Fruit fly (Drosophila melanogaster) whole organism, embryonic: Measurements from ENCODE around the gene Frmd5.
A peak's percentile ranks its signal among the peaks of the same experiment; 100 is the strongest.

Source experiments
- Asciz ChIP-seq: fragments of 200-800 bp; sonication (Bioruptor generic); optimal IDR thresholded peaks from 2 replicates; lab custom pipeline; 2017; ENCODE audit warnings: missing biosample characterization, mild to moderate bottlenecking, missing genetic modification characterization, missing genetic modification reagents
- CG10565 ChIP-seq: fragments of 200-800 bp; sonication (Bioruptor generic); optimal IDR thresholded peaks from 3 replicates; lab custom pipeline; 2016; ENCODE audit warnings: missing biosample characterization, mild to moderate bottlenecking, missing genetic modification characterization
- CG11085 ChIP-seq: fragments of 200-800 bp; sonication (Bioruptor generic); IDR thresholded peaks from 2 replicates; pipeline ENCODE4 v1.3.6; 2022; ENCODE audit warnings: missing biosample characterization, missing genetic modification characterization
- CG11398 ChIP-seq: fragments of 200-800 bp; sonication (Bioruptor generic); optimal IDR thresholded peaks from 2 replicates; lab custom pipeline; 2016; ENCODE audit warnings: missing biosample characterization, missing genetic modification characterization
- CG12071 ChIP-seq: fragments of 200-800 bp; sonication (Bioruptor generic); optimal IDR thresholded peaks from 3 replicates; lab custom pipeline; 2018; ENCODE audit warnings: missing biosample characterization, mild to moderate bottlenecking, missing genetic modification characterization
- CG12104 ChIP-seq: fragments of 200-800 bp; sonication (Bioruptor generic); optimal IDR thresholded peaks from 3 replicates; lab custom pipeline; 2016; ENCODE audit warnings: missing biosample characterization, missing genetic modification characterization
- CG12219 ChIP-seq: fragments of 200-800 bp; sonication (Bioruptor generic); optimal IDR thresholded peaks from 3 replicates; lab custom pipeline; 2018; ENCODE audit warnings: missing biosample characterization, mild to moderate bottlenecking, missing genetic modification characterization
- CG12659 ChIP-seq: fragments of 200-800 bp; sonication (Bioruptor generic); optimal IDR thresholded peaks from 3 replicates; lab custom pipeline; 2017; ENCODE audit warnings: mild to moderate bottlenecking, missing biosample characterization, missing genetic modification reagents, missing genetic modification characterization
- CG12942 ChIP-seq: fragments of 200-800 bp; sonication (Bioruptor generic); optimal IDR thresholded peaks from 3 replicates; lab custom pipeline; 2016; ENCODE audit warnings: missing biosample characterization, missing genetic modification characterization
- CG13775 ChIP-seq: fragments of 200-800 bp; sonication (Bioruptor generic); optimal IDR thresholded peaks from 3 replicates; lab custom pipeline; 2017; ENCODE audit warnings: missing biosample characterization, mild to moderate bottlenecking, missing genetic modification characterization
- CG1529 ChIP-seq: fragments of 200-800 bp; sonication (Bioruptor generic); optimal IDR thresholded peaks from 3 replicates; lab custom pipeline; 2018; ENCODE audit warnings: missing biosample characterization, missing genetic modification characterization
- CG15601 ChIP-seq: fragments of 200-800 bp; sonication (Bioruptor generic); optimal IDR thresholded peaks from 3 replicates; lab custom pipeline; 2019; ENCODE audit warnings: missing biosample characterization, mild to moderate bottlenecking, missing genetic modification characterization, moderate library complexity
- CG15696 ChIP-seq: fragments of 200-800 bp; sonication (Bioruptor generic); optimal IDR thresholded peaks from 2 replicates; lab custom pipeline; 2019; ENCODE audit warnings: missing biosample characterization, mild to moderate bottlenecking, missing genetic modification characterization, moderate library complexity
- CG16815 ChIP-seq: fragments of 200-800 bp; sonication (Bioruptor generic); optimal IDR thresholded peaks from 3 replicates; lab custom pipeline; 2017; ENCODE audit warnings: missing biosample characterization, mild to moderate bottlenecking, missing genetic modification characterization
- CG17829 ChIP-seq: fragments of 200-800 bp; optimal IDR thresholded peaks from 2 replicates; lab custom pipeline; 2019; ENCODE audit warnings: missing biosample characterization, mild to moderate bottlenecking, missing genetic modification characterization, moderate library complexity
- CG2120 ChIP-seq: fragments of 200-800 bp; sonication (Bioruptor generic); optimal IDR thresholded peaks from 3 replicates; lab custom pipeline; 2016; ENCODE audit warnings: missing biosample characterization, missing genetic modification characterization
- CG30020 ChIP-seq: fragments of 200-800 bp; optimal IDR thresholded peaks from 2 replicates; lab custom pipeline; 2019; ENCODE audit warnings: missing biosample characterization, mild to moderate bottlenecking, missing genetic modification characterization, moderate library complexity
- CG31365 ChIP-seq: fragments of 200-800 bp; sonication (Bioruptor generic); optimal IDR thresholded peaks from 2 replicates; lab custom pipeline; 2018; ENCODE audit warnings: missing biosample characterization, mild to moderate bottlenecking, missing genetic modification characterization
- CG3847 ChIP-seq: fragments of 200-800 bp; sonication (Bioruptor generic); IDR thresholded peaks from 2 replicates; pipeline ENCODE4 v1.3.6; 2022; ENCODE audit warnings: missing biosample characterization, missing genetic modification characterization
- CG6254 ChIP-seq: fragments of 200-800 bp; sonication (Bioruptor generic); optimal IDR thresholded peaks from 3 replicates; lab custom pipeline; 2017; ENCODE audit warnings: mild to moderate bottlenecking, missing biosample characterization, missing genetic modification reagents, missing genetic modification characterization
- CG6791 ChIP-seq: fragments of 200-800 bp; sonication (Bioruptor generic); IDR thresholded peaks from 3 replicates; pipeline ENCODE4 v1.3.6; 2022; ENCODE audit warnings: missing biosample characterization, missing genetic modification characterization; ENCODE audit not compliant: partially characterized antibody
- CG7745 ChIP-seq: fragments of 200-800 bp; sonication (Bioruptor generic); optimal IDR thresholded peaks from 2 replicates; lab custom pipeline; 2018; ENCODE audit warnings: missing biosample characterization, mild to moderate bottlenecking, missing genetic modification characterization, moderate library complexity
- CG7839 ChIP-seq: fragments of 200-800 bp; sonication (Bioruptor generic); optimal IDR thresholded peaks from 3 replicates; lab custom pipeline; 2018; ENCODE audit warnings: missing biosample characterization, mild to moderate bottlenecking, missing genetic modification characterization, moderate library complexity
- CG7928 ChIP-seq: fragments of 200-800 bp; sonication (Bioruptor generic); optimal IDR thresholded peaks from 2 replicates; lab custom pipeline; 2017; ENCODE audit warnings: missing biosample characterization, mild to moderate bottlenecking, missing genetic modification characterization
- CG8089 ChIP-seq: fragments of 200-800 bp; sonication (Bioruptor generic); optimal IDR thresholded peaks from 3 replicates; lab custom pipeline; 2016; ENCODE audit warnings: missing biosample characterization, missing genetic modification characterization
- CG9437 ChIP-seq: fragments of 200-800 bp; sonication (Bioruptor generic); optimal IDR thresholded peaks from 2 replicates; lab custom pipeline; 2018; ENCODE audit warnings: missing biosample characterization, mild to moderate bottlenecking, missing genetic modification characterization
- Dref ChIP-seq: fragments of 200-800 bp; sonication (Bioruptor generic); IDR thresholded peaks from 2 replicates; pipeline ENCODE4 v1.3.6; 2022; ENCODE audit warnings: missing biosample characterization, missing genetic modification characterization
- ERR ChIP-seq: fragments of 200-800 bp; sonication (Bioruptor generic); optimal IDR thresholded peaks from 2 replicates; lab custom pipeline; 2016; ENCODE audit warnings: missing biosample characterization, missing genetic modification characterization
- Fer2 ChIP-seq: fragments of 200-800 bp; sonication (Bioruptor generic); optimal IDR thresholded peaks from 2 replicates; lab custom pipeline; 2018; ENCODE audit warnings: missing biosample characterization, mild to moderate bottlenecking, missing genetic modification characterization, moderate library complexity
- Hmr ChIP-seq: fragments of 200-800 bp; sonication (Bioruptor generic); optimal IDR thresholded peaks from 3 replicates; lab custom pipeline; 2017; ENCODE audit warnings: mild to moderate bottlenecking, missing biosample characterization, missing genetic modification reagents, missing genetic modification characterization
- NFAT ChIP-seq: fragments of 200-800 bp; sonication (Bioruptor generic); IDR thresholded peaks from 2 replicates; pipeline ENCODE4 v1.3.6; 2022; ENCODE audit warnings: missing biosample characterization, missing genetic modification characterization
- NK7.1 ChIP-seq: fragments of 200-800 bp; sonication (Bioruptor generic); optimal IDR thresholded peaks from 3 replicates; lab custom pipeline; 2016; ENCODE audit warnings: missing biosample characterization, missing genetic modification characterization
- Nf-YC ChIP-seq: fragments of 200-800 bp; optimal IDR thresholded peaks from 3 replicates; lab custom pipeline; 2019; ENCODE audit warnings: missing biosample characterization, mild to moderate bottlenecking, missing genetic modification characterization, moderate library complexity
- NfI ChIP-seq: fragments of 200-800 bp; sonication (Bioruptor generic); optimal IDR thresholded peaks from 3 replicates; lab custom pipeline; 2018; ENCODE audit warnings: missing biosample characterization, mild to moderate bottlenecking, missing genetic modification characterization, moderate library complexity
- Rx ChIP-seq: fragments of 200-800 bp; sonication (Bioruptor generic); IDR thresholded peaks from 2 replicates; pipeline ENCODE4 v1.3.6; 2022; ENCODE audit warnings: missing biosample characterization, missing genetic modification characterization
- Sry-δ ChIP-seq: fragments of 200-800 bp; sonication (Bioruptor generic); optimal IDR thresholded peaks from 2 replicates; lab custom pipeline; 2016; ENCODE audit warnings: missing biosample characterization, missing genetic modification characterization
- Tbp ChIP-seq: fragments of >200 bp; optimal IDR thresholded peaks from 2 replicates; lab custom pipeline; 2018; ENCODE audit warnings: missing biosample characterization, missing genetic modification characterization
- dpn ChIP-seq, 2 experiments: fragments of 200-800 bp; sonication (Bioruptor generic); optimal IDR thresholded peaks; 3 replicates each; lab custom pipeline; 2016; ENCODE audit warnings: missing biosample characterization in 2 of 2, missing genetic modification characterization in 2 of 2
- dysf ChIP-seq: fragments of 200-800 bp; sonication (Bioruptor generic); IDR thresholded peaks from 3 replicates; pipeline ENCODE4 v1.3.6; 2022; ENCODE audit warnings: missing biosample characterization, missing genetic modification characterization
- fd3F ChIP-seq: fragments of 200-800 bp; sonication (Bioruptor generic); optimal IDR thresholded peaks from 2 replicates; lab custom pipeline; 2018; ENCODE audit warnings: missing biosample characterization, mild to moderate bottlenecking, missing genetic modification characterization, moderate library complexity
- fu2 ChIP-seq: fragments of 200-800 bp; sonication (Bioruptor generic); optimal IDR thresholded peaks from 2 replicates; lab custom pipeline; 2016; ENCODE audit warnings: missing biosample characterization, missing genetic modification characterization
- ind ChIP-seq: fragments of 200-800 bp; sonication (Bioruptor generic); optimal IDR thresholded peaks from 3 replicates; lab custom pipeline; 2016; ENCODE audit warnings: missing biosample characterization, missing genetic modification characterization
- kni ChIP-seq: fragments of 200-800 bp; sonication (Bioruptor generic); optimal IDR thresholded peaks from 3 replicates; lab custom pipeline; 2017; ENCODE audit warnings: mild to moderate bottlenecking, missing biosample characterization, missing genetic modification reagents, missing genetic modification characterization
- maf-S ChIP-seq: fragments of 200-800 bp; sonication (Bioruptor generic); optimal IDR thresholded peaks from 2 replicates; lab custom pipeline; 2016; ENCODE audit warnings: missing biosample characterization, missing genetic modification characterization
- nau ChIP-seq: fragments of 200-800 bp; sonication (Bioruptor generic); optimal IDR thresholded peaks from 3 replicates; lab custom pipeline; 2017; ENCODE audit warnings: missing biosample characterization, mild to moderate bottlenecking, missing genetic modification characterization, missing genetic modification reagents
- nerfin-2 ChIP-seq: fragments of 200-800 bp; sonication (Bioruptor generic); IDR thresholded peaks from 2 replicates; pipeline ENCODE4 v1.3.6; 2022; ENCODE audit warnings: missing biosample characterization, missing genetic modification characterization; ENCODE audit not compliant: partially characterized antibody
- pnt ChIP-seq: fragments of 200-800 bp; sonication (Bioruptor generic); optimal IDR thresholded peaks from 3 replicates; lab custom pipeline; 2016; ENCODE audit warnings: missing biosample characterization, missing genetic modification characterization
- psq ChIP-seq: fragments of 200-800 bp; sonication (Bioruptor generic); optimal IDR thresholded peaks from 2 replicates; lab custom pipeline; 2017; ENCODE audit warnings: missing biosample characterization, missing genetic modification characterization
- wor ChIP-seq: fragments of 200-800 bp; sonication (Bioruptor generic); IDR thresholded peaks from 2 replicates; pipeline ENCODE4 v1.3.6; 2022; ENCODE audit warnings: missing biosample characterization, missing genetic modification characterization
- zfh1 ChIP-seq: fragments of 200-800 bp; sonication (Bioruptor generic); IDR thresholded peaks from 3 replicates; pipeline ENCODE4 v1.3.6; 2022; ENCODE audit warnings: missing biosample characterization, missing genetic modification characterization
- zfh2 ChIP-seq: fragments of 200-800 bp; sonication (Bioruptor generic); optimal IDR thresholded peaks from 2 replicates; lab custom pipeline; 2016; ENCODE audit warnings: missing biosample characterization, missing genetic modification characterization

Frmd5 gene

DNA sequence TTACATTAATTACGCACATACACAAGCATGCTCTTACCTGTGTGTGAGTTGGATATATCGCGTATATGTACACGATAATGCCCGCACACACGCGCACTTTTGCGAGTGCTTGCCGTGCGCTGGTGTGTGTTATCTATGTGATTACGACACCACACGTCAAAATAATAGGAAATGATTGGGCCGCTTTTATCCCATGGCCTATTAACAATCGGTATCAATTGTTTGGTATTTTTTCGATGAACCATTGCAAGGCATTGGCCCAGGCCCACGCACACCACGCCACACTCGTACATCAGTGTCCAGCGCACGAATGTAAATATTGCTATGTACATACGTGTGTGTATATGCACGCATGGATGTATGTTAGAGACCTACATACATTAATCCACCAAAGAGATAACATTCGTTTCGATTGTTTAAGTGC, 9.4 kb upstream of the Frmd5 start:
- TF ChIP-seq CG8089 (GFP tag; lab: Kevin White, UChicago) (peak; percentile 55), CG11085 (GFP tag; lab: Robert Waterston, UW) (no peak), zfh1 (GFP tag; lab: Robert Waterston, UW) (no peak), CG3847 (GFP tag; lab: Robert Waterston, UW) (no peak), CG16815 (GFP tag; lab: Kevin White, UChicago) (no peak), wor (no peak), nau (GFP tag; lab: Kevin White, UChicago) (peak; percentile 85), CG7745 (tag; lab: Kevin White, UChicago) (peak; percentile 66), dysf (GFP tag; lab: Robert Waterston, UW) (no peak; the same call in 2 of the 3 replicates), NK7.1 (peak; percentile 34), CG12942 (peak; percentile 6), CG11398 (GFP tag; lab: Kevin White, UChicago) (peak; percentile 30), CG1529 (peak; percentile 62), CG17829 (peak; percentile 63), CG15601 (tag; lab: Kevin White, UChicago) (peak; percentile 77), Fer2 (peak; percentile 38), CG12659 (GFP tag; lab: Kevin White, UChicago) (peak; percentile 77), CG7928 (no peak), CG10565 (GFP tag; lab: Kevin White, UChicago) (no peak), fu2 (GFP tag; lab: Kevin White, UChicago) (peak; percentile 21), CG2120 (GFP tag; lab: Kevin White, UChicago) (peak; percentile 69), maf-S (peak; percentile 41), CG6791 (GFP tag; lab: Robert Waterston, UW) (no peak; the same call in 2 of the 3 replicates), CG13775 (peak; percentile 50), zfh2 (GFP tag; lab: Kevin White, UChicago) (peak; percentile 47), nerfin-2 (GFP tag; lab: Robert Waterston, UW) (no peak), kni (GFP tag; lab: Kevin White, UChicago) (peak; percentile 98), Sry-δ (GFP tag; lab: Kevin White, UChicago) (peak; percentile 54), Dref (peak; percentile 45), CG31365 (tag; lab: Kevin White, UChicago) (no peak), CG15696 (tag; lab: Kevin White, UChicago) (peak; percentile 72), CG7839 (tag; lab: Kevin White, UChicago) (peak; percentile 14), CG12219 (peak; percentile 75), ind (peak; percentile 9), pnt (peak; percentile 27), CG12071 (GFP tag; lab: Kevin White, UChicago) (no peak), CG6254 (GFP tag; lab: Kevin White, UChicago) (peak; percentile 75), Hmr (GFP tag; lab: Kevin White, UChicago) (peak; percentile 90), NfI (GFP tag; lab: Kevin White, UChicago) (peak; percentile 59), ERR (GFP tag; lab: Kevin White, UChicago) (peak; percentile 44), CG12104 (GFP tag; lab: Kevin White, UChicago) (no peak), dpn (GFP tag; optimal IDR thresholded peaks at IDR 0.05; lab: Kevin White, UChicago) (peak; percentile 44 to 62), Nf-YC (peak; percentile 74), psq (GFP tag; lab: Kevin White, UChicago) (no peak), Asciz (GFP tag; lab: Kevin White, UChicago) (peak; percentile 69), CG9437 (no peak), Tbp (GFP tag; lab: Kevin White, UChicago) (no peak), Rx (no peak), NFAT (GFP tag; lab: Robert Waterston, UW) (peak; percentile 70; the same call in 1 of the 2 replicates), fd3F (GFP tag; lab: Kevin White, UChicago) (peak; percentile 24), CG30020 (tag; lab: Kevin White, UChicago) (peak; percentile 96)
